Fruit fly (Drosophila melanogaster) whole organism, embryonic: ENCODE measurements around the gene HUWE1.
A peak's percentile ranks its signal among the peaks of the same experiment; 100 is the strongest.

Experiments used
- CG10267 ChIP-seq: fragments of 200-800 bp; sonication (Bioruptor generic); optimal IDR thresholded peaks from 2 replicates; lab custom pipeline; 2018; ENCODE audit warnings: missing biosample characterization, mild to moderate bottlenecking, missing genetic modification characterization, moderate library complexity
- CG12659 ChIP-seq: fragments of 200-800 bp; sonication (Bioruptor generic); optimal IDR thresholded peaks from 3 replicates; lab custom pipeline; 2017; ENCODE audit warnings: mild to moderate bottlenecking, missing biosample characterization, missing genetic modification reagents, missing genetic modification characterization
- CG12769 ChIP-seq: fragments of 200-800 bp; sonication (Bioruptor generic); optimal IDR thresholded peaks from 2 replicates; lab custom pipeline; 2019; ENCODE audit warnings: missing biosample characterization, mild to moderate bottlenecking, missing genetic modification characterization, moderate library complexity
- CG13894 ChIP-seq: fragments of 200-800 bp; sonication (Bioruptor generic); optimal IDR thresholded peaks from 3 replicates; lab custom pipeline; 2018; ENCODE audit warnings: missing biosample characterization, mild to moderate bottlenecking, missing genetic modification characterization, moderate library complexity
- CG1603 ChIP-seq: fragments of 200-800 bp; sonication (Bioruptor generic); optimal IDR thresholded peaks from 2 replicates; lab custom pipeline; 2019; ENCODE audit warnings: missing biosample characterization, mild to moderate bottlenecking, missing genetic modification characterization, moderate library complexity
- CG17328 ChIP-seq: fragments of 200-800 bp; sonication (Bioruptor generic); IDR thresholded peaks from 2 replicates; pipeline ENCODE4 v1.3.6; 2022; ENCODE audit warnings: missing biosample characterization, missing genetic modification characterization
- CG31224 ChIP-seq: fragments of 200-800 bp; sonication (Bioruptor generic); IDR thresholded peaks from 2 replicates; pipeline ENCODE4 v1.3.6; 2022; ENCODE audit warnings: missing biosample characterization, missing genetic modification characterization
- CG3407 ChIP-seq: fragments of 200-800 bp; sonication (Bioruptor generic); optimal IDR thresholded peaks from 2 replicates; lab custom pipeline; 2018; ENCODE audit warnings: missing biosample characterization, mild to moderate bottlenecking, missing genetic modification characterization
- CG34422 ChIP-seq: fragments of 200-800 bp; sonication (Bioruptor generic); IDR thresholded peaks from 3 replicates; pipeline ENCODE4 v1.3.6; 2022; ENCODE audit warnings: missing biosample characterization, missing genetic modification characterization
- CG3838 ChIP-seq: fragments of 200-800 bp; sonication (Bioruptor generic); optimal IDR thresholded peaks from 3 replicates; lab custom pipeline; 2016; ENCODE audit warnings: missing biosample characterization, missing genetic modification characterization
- CG7963 ChIP-seq: fragments of 200-800 bp; sonication (Bioruptor generic); IDR thresholded peaks from 3 replicates; pipeline ENCODE4 v1.3.6; 2022; ENCODE audit warnings: missing biosample characterization, missing genetic modification characterization; ENCODE audit not compliant: partially characterized antibody
- CG8924 ChIP-seq: fragments of 200-800 bp; optimal IDR thresholded peaks from 3 replicates; lab custom pipeline; 2019; ENCODE audit warnings: missing biosample characterization, mild to moderate bottlenecking, missing genetic modification characterization, moderate library complexity
- CG8944 ChIP-seq: fragments of 200-800 bp; sonication (Bioruptor generic); optimal IDR thresholded peaks from 3 replicates; lab custom pipeline; 2016; ENCODE audit warnings: missing biosample characterization, missing genetic modification characterization
- Doc3 ChIP-seq: fragments of 200-800 bp; sonication (Bioruptor generic); IDR thresholded peaks from 3 replicates; pipeline ENCODE4 v1.3.6; 2022; ENCODE audit warnings: missing biosample characterization, missing genetic modification characterization; ENCODE audit not compliant: partially characterized antibody
- Dp ChIP-seq: fragments of 200-800 bp; sonication (Bioruptor generic); optimal IDR thresholded peaks from 2 replicates; lab custom pipeline; 2018; ENCODE audit warnings: missing biosample characterization, mild to moderate bottlenecking, missing genetic modification characterization, moderate library complexity
- ERR ChIP-seq: fragments of 200-800 bp; sonication (Bioruptor generic); optimal IDR thresholded peaks from 2 replicates; lab custom pipeline; 2016; ENCODE audit warnings: missing biosample characterization, missing genetic modification characterization
- H15 ChIP-seq: fragments of 200-800 bp; sonication (Bioruptor generic); IDR thresholded peaks from 3 replicates; pipeline ENCODE4 v1.3.6; 2022; ENCODE audit warnings: missing biosample characterization, missing genetic modification characterization
- Kr ChIP-seq: fragments of 200-800 bp; sonication (Bioruptor generic); optimal IDR thresholded peaks from 2 replicates; lab custom pipeline; 2017; ENCODE audit warnings: missing biosample characterization, mild to moderate bottlenecking, missing genetic modification characterization
- Med ChIP-seq: fragments of 200-800 bp; sonication (Bioruptor generic); peaks from one replicate; lab custom pipeline; 2016; ENCODE audit warnings: missing biosample characterization, missing genetic modification characterization, mild to moderate bottlenecking, inconsistent platforms, moderate library complexity
- Meics ChIP-seq: fragments of 200-800 bp; sonication (Bioruptor generic); optimal IDR thresholded peaks from 2 replicates; lab custom pipeline; 2017; ENCODE audit warnings: missing biosample characterization, mild to moderate bottlenecking, missing genetic modification characterization
- NC2β ChIP-seq: fragments of 200-800 bp; sonication (Bioruptor generic); optimal IDR thresholded peaks from 2 replicates; lab custom pipeline; 2016; ENCODE audit warnings: missing biosample characterization, missing genetic modification characterization
- PHDP ChIP-seq: fragments of 200-800 bp; sonication (Bioruptor generic); optimal IDR thresholded peaks from 3 replicates; lab custom pipeline; 2018; ENCODE audit warnings: missing biosample characterization, mild to moderate bottlenecking, missing genetic modification characterization, moderate library complexity
- Rfx ChIP-seq: fragments of 200-800 bp; sonication (Bioruptor generic); IDR thresholded peaks from 2 replicates; pipeline ENCODE4 v1.3.6; 2022; ENCODE audit warnings: missing biosample characterization, missing genetic modification characterization
- Scr ChIP-seq: fragments of 200-800 bp; sonication (Bioruptor generic); IDR thresholded peaks from 2 replicates; pipeline ENCODE4 v1.3.6; 2022; ENCODE audit warnings: missing biosample characterization, missing genetic modification characterization; ENCODE audit not compliant: partially characterized antibody
- YL-1 ChIP-seq: fragments of 200-800 bp; sonication (Bioruptor generic); optimal IDR thresholded peaks from 3 replicates; lab custom pipeline; 2017; ENCODE audit warnings: missing biosample characterization, mild to moderate bottlenecking, missing genetic modification characterization
- ab ChIP-seq: fragments of 200-800 bp; sonication (Bioruptor generic); optimal IDR thresholded peaks from 2 replicates; lab custom pipeline; 2016; ENCODE audit warnings: missing biosample characterization, missing genetic modification characterization
- amos ChIP-seq: fragments of 200-800 bp; sonication (Bioruptor generic); IDR thresholded peaks from 2 replicates; pipeline ENCODE4 v1.3.6; 2022; ENCODE audit warnings: missing biosample characterization, missing genetic modification characterization; ENCODE audit not compliant: partially characterized antibody
- br ChIP-seq: fragments of >200 bp; optimal IDR thresholded peaks from 2 replicates; lab custom pipeline; 2017
- cg ChIP-seq: fragments of 200-800 bp; sonication (Bioruptor generic); optimal IDR thresholded peaks from 3 replicates; lab custom pipeline; 2019; ENCODE audit warnings: missing biosample characterization, mild to moderate bottlenecking, missing genetic modification characterization, moderate library complexity
- chinmo ChIP-seq: fragments of 200-800 bp; sonication (Bioruptor generic); IDR thresholded peaks from 4 replicates; pipeline ENCODE4 v1.3.6; 2022; ENCODE audit warnings: missing biosample characterization, missing genetic modification characterization; ENCODE audit not compliant: partially characterized antibody
- dm ChIP-seq: fragments of 200-800 bp; sonication (Bioruptor generic); optimal IDR thresholded peaks from 3 replicates; lab custom pipeline; 2016; ENCODE audit warnings: missing biosample characterization, missing genetic modification characterization
- gsb ChIP-seq: fragments of 200-800 bp; sonication (Bioruptor generic); IDR thresholded peaks from 2 replicates; pipeline ENCODE4 v1.3.6; 2022; ENCODE audit warnings: missing biosample characterization, missing genetic modification characterization
- nerfin-1 ChIP-seq: fragments of 200-800 bp; sonication (Bioruptor generic); optimal IDR thresholded peaks from 3 replicates; lab custom pipeline; 2019; ENCODE audit warnings: missing biosample characterization, mild to moderate bottlenecking, missing genetic modification characterization, moderate library complexity
- nmo ChIP-seq: fragments of 200-800 bp; sonication (Bioruptor generic); optimal IDR thresholded peaks from 2 replicates; lab custom pipeline; 2018; ENCODE audit warnings: missing biosample characterization, mild to moderate bottlenecking, missing genetic modification characterization, moderate library complexity
- otp ChIP-seq: fragments of 200-800 bp; sonication (Bioruptor generic); IDR thresholded peaks from 3 replicates; pipeline ENCODE4, ENCODE4 v1.3.6; 2022; ENCODE audit warnings: missing biosample characterization, missing genetic modification characterization
- pan ChIP-seq, 4 experiments: fragments of >200 bp in 3 of 4; fragments of 200-800 bp in 1 of 4; sonication (Bioruptor generic) in 1 of 4; optimal IDR thresholded peaks in 3 of 4; IDR thresholded peaks in 1 of 4; 2 replicates each; pipeline versions ENCODE4 v1.3.6 to Lab custom; 2017 to 2022; ENCODE audit warnings: missing biosample characterization in 2 of 4, missing genetic modification characterization in 2 of 4, mixed read lengths in 1 of 4
- prd ChIP-seq, 3 experiments: fragments of >200 bp in 2 of 3; fragments of 200-800 bp in 1 of 3; sonication (Bioruptor generic) in 1 of 3; optimal IDR thresholded peaks in 2 of 3; IDR thresholded peaks in 1 of 3; 2 replicates in 2 of 3; 3 replicates in 1 of 3; pipeline versions ENCODE4 v1.3.6 to Lab custom; 2017 to 2022; ENCODE audit warnings: missing biosample characterization in 1 of 3, missing genetic modification characterization in 1 of 3
- pros ChIP-seq: fragments of 200-800 bp; sonication (Bioruptor generic); optimal IDR thresholded peaks from 3 replicates; lab custom pipeline; 2019; ENCODE audit warnings: missing biosample characterization, mild to moderate bottlenecking, missing genetic modification characterization, moderate library complexity
- rib ChIP-seq: fragments of 200-800 bp; sonication (Bioruptor generic); IDR thresholded peaks from 2 replicates; pipeline ENCODE4 v1.3.6; 2022; ENCODE audit warnings: missing biosample characterization, missing genetic modification characterization
- salm ChIP-seq: fragments of 200-800 bp; sonication (Bioruptor generic); optimal IDR thresholded peaks from 2 replicates; lab custom pipeline; 2018; ENCODE audit warnings: missing biosample characterization, mild to moderate bottlenecking, missing genetic modification characterization
- scrt ChIP-seq: fragments of 200-800 bp; sonication (Bioruptor generic); optimal IDR thresholded peaks from 2 replicates; lab custom pipeline; 2018; ENCODE audit warnings: missing biosample characterization, mild to moderate bottlenecking, missing genetic modification characterization, moderate library complexity
- sd ChIP-seq: fragments of 200-800 bp; sonication (Bioruptor generic); optimal IDR thresholded peaks from 3 replicates; lab custom pipeline; 2018; ENCODE audit warnings: missing biosample characterization, mild to moderate bottlenecking, missing genetic modification characterization, moderate library complexity
- sens ChIP-seq: fragments of 200-800 bp; sonication (Bioruptor generic); peaks from one replicate; lab custom pipeline; 2016; ENCODE audit warnings: missing biosample characterization, missing genetic modification characterization
- sob ChIP-seq: fragments of 200-800 bp; sonication (Bioruptor generic); IDR thresholded peaks from 2 replicates; pipeline ENCODE4 v1.3.6; 2022; ENCODE audit warnings: missing biosample characterization, missing genetic modification characterization
- tgo ChIP-seq: fragments of 200-800 bp; sonication (Bioruptor generic); IDR thresholded peaks from 3 replicates; pipeline ENCODE4 v1.3.6; 2022; ENCODE audit warnings: missing biosample characterization, missing genetic modification characterization
- ttk ChIP-seq: fragments of 200-800 bp; sonication (Bioruptor generic); IDR thresholded peaks from 2 replicates; pipeline ENCODE4 v2.1.2; 2022; ENCODE audit warnings: missing biosample characterization, missing genetic modification characterization
- unpg ChIP-seq: fragments of 200-800 bp; sonication (Bioruptor generic); optimal IDR thresholded peaks from 3 replicates; lab custom pipeline; 2018; ENCODE audit warnings: missing biosample characterization, mild to moderate bottlenecking, missing genetic modification characterization, moderate library complexity
- vnd ChIP-seq: fragments of 200-800 bp; sonication (Bioruptor generic); IDR thresholded peaks from 3 replicates; pipeline ENCODE4 v1.3.6; 2022; ENCODE audit warnings: missing biosample characterization, missing genetic modification characterization; ENCODE audit not compliant: partially characterized antibody

Gene HUWE1

DNA sequence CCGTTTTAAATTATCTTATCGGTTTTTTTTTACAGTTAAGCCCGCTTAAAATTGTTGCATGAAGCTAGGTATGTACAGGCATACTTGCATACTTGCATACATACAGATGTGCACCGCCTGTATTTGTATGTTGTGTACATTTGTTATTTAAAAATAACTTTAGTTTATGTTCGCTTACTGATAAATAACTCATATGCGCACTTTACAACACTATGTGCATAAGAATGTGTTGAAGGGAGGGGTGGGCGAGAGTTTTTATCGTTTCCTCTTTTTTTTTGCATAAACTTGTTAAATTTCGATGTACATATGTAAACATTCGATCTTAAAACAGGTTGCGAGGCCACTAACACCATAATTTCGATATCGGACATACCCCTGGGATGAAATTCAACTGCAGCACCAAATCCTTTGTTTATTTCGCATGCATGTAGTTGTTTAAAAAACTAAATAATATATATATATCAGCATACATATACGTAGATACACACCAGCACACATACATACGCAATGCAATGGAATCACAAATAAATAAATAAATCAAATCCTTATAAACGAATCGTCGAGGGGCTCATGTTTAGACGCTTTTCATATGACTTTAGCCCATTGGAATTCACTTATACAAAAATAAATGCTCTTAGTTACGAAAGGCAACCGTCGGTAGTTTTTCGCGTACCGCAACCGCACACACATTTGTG lies 47.5 kb downstream of the HUWE1 start:
- TF ChIP-seq cg (GFP tag; lab: Kevin White, UChicago) (peak; percentile 68), ab (no peak), NC2β (no peak), gsb (GFP tag; lab: Robert Waterston, UW) (no peak), nerfin-1 (tag; lab: Kevin White, UChicago) (peak; percentile 59), Dp (GFP tag; lab: Kevin White, UChicago) (no peak), tgo (GFP tag; lab: Robert Waterston, UW) (no peak), Meics (GFP tag; lab: Kevin White, UChicago) (no peak), scrt (no peak), CG10267 (tag; lab: Kevin White, UChicago) (peak; percentile 66), CG31224 (GFP tag; lab: Robert Waterston, UW) (no peak), sob (no peak), CG13894 (tag; lab: Kevin White, UChicago) (no peak), nmo (no peak), br (lab: Kevin White, UChicago) (no peak), vnd (GFP tag; lab: Robert Waterston, UW) (no peak), Med (peak; percentile 35), CG8944 (GFP tag; lab: Kevin White, UChicago) (no peak), sens (GFP tag; lab: Kevin White, UChicago) (peak; percentile 39), H15 (GFP tag; lab: Robert Waterston, UW) (no peak), CG3838 (GFP tag; lab: Kevin White, UChicago) (no peak), Doc3 (GFP tag; lab: Robert Waterston, UW) (no peak), prd (optimal IDR thresholded peaks at IDR 0.05; lab: Kevin White, UChicago) (no peak), prd (GFP tag; IDR thresholded peaks at IDR 0.05; lab: Robert Waterston, UW) (no peak), CG3407 (no peak), Rfx (no peak), CG12769 (no peak), CG17328 (GFP tag; lab: Robert Waterston, UW) (no peak), sd (tag; lab: Kevin White, UChicago) (peak; percentile 60), PHDP (no peak), pan (optimal IDR thresholded peaks at IDR 0.05; lab: Kevin White, UChicago) (no peak), pan (GFP tag; optimal IDR thresholded peaks at IDR 0.05 in 1 of 2, IDR thresholded peaks at IDR 0.05 in 1 of 2) (no peak), otp (GFP tag; lab: Robert Waterston, UW) (no peak), CG8924 (peak; percentile 53), chinmo (GFP tag; lab: Robert Waterston, UW) (0 out of 4 replicates have a peak, but pooled peaks have one; percentile 58), ttk (GFP tag; lab: Robert Waterston, UW) (no peak), salm (tag; lab: Kevin White, UChicago) (no peak)

dm6 chrX:15760447-15761297 lies 48.2 kb downstream of the HUWE1 start, which contains the start of the genes Graf and mRpL3:
Gene Graf (minus strand): TSS chrX:15760733.
Gene mRpL3 (plus strand): TSS chrX:15761248.
- peak; percentile 8 for TF ChIP-seq CG12659 (GFP tag; lab: Kevin White, UChicago)
- peak; percentile 91 for TF ChIP-seq CG7963 (GFP tag; lab: Robert Waterston, UW)
- peak; percentile 33 for TF ChIP-seq CG1603 (tag; lab: Kevin White, UChicago)
- TF ChIP-seq sd (tag; lab: Kevin White, UChicago), result no peak
- no peak for TF ChIP-seq unpg (GFP tag; lab: Kevin White, UChicago)
- TF ChIP-seq CG34422 (GFP tag; lab: Robert Waterston, UW), result no peak
- TF ChIP-seq Scr (GFP tag; lab: Robert Waterston, UW), result peak; percentile 86
- TF ChIP-seq Kr (GFP tag; lab: Kevin White, UChicago), result no peak
- TF ChIP-seq dm (GFP tag; lab: Kevin White, UChicago), result peak; percentile 22
- no peak for TF ChIP-seq pros (GFP tag; lab: Kevin White, UChicago)
- peak; percentile 58 for TF ChIP-seq sens (GFP tag; lab: Kevin White, UChicago)
- peak; percentile 48 for TF ChIP-seq Med
- TF ChIP-seq rib (GFP tag; lab: Robert Waterston, UW), result no peak
- TF ChIP-seq amos (GFP tag; lab: Robert Waterston, UW), result peak; percentile 95
- TF ChIP-seq YL-1 (GFP tag; lab: Kevin White, UChicago), result no peak
- TF ChIP-seq ERR (GFP tag; lab: Kevin White, UChicago), result no peak
